Worm (Caenorhabditis elegans): ENCODE measurements around the gene math-16.

Gene math-16

DNA sequence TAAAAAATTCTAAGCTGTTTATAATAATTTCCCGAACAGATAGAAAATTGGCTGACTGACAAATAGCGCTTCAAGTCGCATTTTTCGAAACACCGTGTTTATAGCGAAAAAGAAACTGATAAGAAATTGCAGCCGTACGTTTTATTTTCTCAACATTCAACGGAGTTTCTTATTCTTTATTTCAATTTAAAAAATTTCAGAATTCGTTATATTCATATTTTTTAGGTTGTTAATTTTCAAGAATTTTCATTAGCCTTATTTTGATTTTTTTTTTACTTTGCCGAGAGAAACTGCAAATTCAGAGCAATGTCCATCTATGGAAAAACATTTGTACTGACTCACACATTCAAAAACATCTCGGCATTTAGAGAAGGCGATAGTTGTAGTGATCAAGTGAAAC, 19.4 kb upstream of the math-16 start, which contains the start of gene C46F9.6:
Gene C46F9.6 (plus strand): TSS at position 301 of the 400 bp plus-strand sequence.
- no peak for TF ChIP-seq tab-1 (GFP tag; IDR thresholded peaks at IDR 0.05)
- no peak for TF ChIP-seq med-1 (GFP tag; optimal IDR thresholded peaks at IDR 0.05; ENCODE audit: insufficient read depth)
- no peak for TF ChIP-seq ref-1 (GFP tag; conservative IDR thresholded peaks at IDR 0.05)
- TF ChIP-seq ztf-23 (GFP tag; IDR thresholded peaks at IDR 0.05): no peak
- no peak for TF ChIP-seq ztf-29 (GFP tag; IDR thresholded peaks at IDR 0.05)
- TF ChIP-seq cog-1 (tag; optimal IDR thresholded peaks at IDR 0.05): no peak
- no peak for TF ChIP-seq flt-1 (GFP tag; IDR thresholded peaks at IDR 0.05)
- TF ChIP-seq klf-2 (GFP tag; conservative IDR thresholded peaks at IDR 0.05): no peak
- no peak for TF ChIP-seq T22C8.4 (GFP tag; IDR thresholded peaks at IDR 0.05)

DNA sequence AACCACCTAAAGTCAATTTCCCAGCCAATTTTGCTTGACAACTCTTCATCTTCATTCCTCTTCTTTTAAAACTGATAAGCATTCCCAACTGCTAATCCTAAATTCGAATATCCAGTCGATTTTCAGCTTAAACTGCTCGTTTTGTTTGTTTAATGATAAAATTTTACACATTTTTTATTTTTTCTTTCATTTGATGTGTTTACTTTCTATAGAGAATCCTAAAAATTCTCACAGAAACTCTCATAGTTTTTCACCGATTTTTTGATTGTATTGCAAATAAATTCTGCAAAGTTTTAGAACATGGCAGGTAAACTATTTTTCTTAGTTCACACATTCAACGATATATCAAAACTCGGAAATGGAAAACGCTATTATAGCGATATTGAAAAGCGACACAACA, 17.2 kb upstream of the math-16 start, which contains the start of gene math-25:
Gene math-25 (plus strand): TSS at position 301 of the 400 bp plus-strand sequence.
- TF ChIP-seq ztf-29 (GFP tag; IDR thresholded peaks at IDR 0.05): no peak
- TF ChIP-seq ztf-23 (GFP tag; IDR thresholded peaks at IDR 0.05): no peak
- TF ChIP-seq cog-1 (tag; optimal IDR thresholded peaks at IDR 0.05): no peak
- no peak for TF ChIP-seq T22C8.4 (GFP tag; IDR thresholded peaks at IDR 0.05)
- TF ChIP-seq flt-1 (GFP tag; IDR thresholded peaks at IDR 0.05): no peak
- TF ChIP-seq tab-1 (GFP tag; IDR thresholded peaks at IDR 0.05): no peak
- TF ChIP-seq klf-2 (GFP tag; conservative IDR thresholded peaks at IDR 0.05): no peak
- TF ChIP-seq ref-1 (GFP tag; conservative IDR thresholded peaks at IDR 0.05): no peak
- TF ChIP-seq med-1 (GFP tag; optimal IDR thresholded peaks at IDR 0.05; ENCODE audit: insufficient read depth): no peak

ce11 chrII:1895278-1895677, 16.7 kb upstream of the math-16 start, which contains the start of gene C46F9.5:
C46F9.5 (plus strand) TSS chrII:1895578.
- TF ChIP-seq cog-1 (tag; optimal IDR thresholded peaks at IDR 0.05) (no peak), ztf-29 (GFP tag; IDR thresholded peaks at IDR 0.05) (no peak), med-1 (GFP tag; optimal IDR thresholded peaks at IDR 0.05; ENCODE audit: insufficient read depth) (no peak), T22C8.4 (GFP tag; IDR thresholded peaks at IDR 0.05) (no peak), flt-1 (GFP tag; IDR thresholded peaks at IDR 0.05) (no peak), ztf-23 (GFP tag; IDR thresholded peaks at IDR 0.05) (no peak), ref-1 (GFP tag; conservative IDR thresholded peaks at IDR 0.05) (no peak), klf-2 (GFP tag; conservative IDR thresholded peaks at IDR 0.05) (no peak), tab-1 (GFP tag; IDR thresholded peaks at IDR 0.05) (no peak)

DNA sequence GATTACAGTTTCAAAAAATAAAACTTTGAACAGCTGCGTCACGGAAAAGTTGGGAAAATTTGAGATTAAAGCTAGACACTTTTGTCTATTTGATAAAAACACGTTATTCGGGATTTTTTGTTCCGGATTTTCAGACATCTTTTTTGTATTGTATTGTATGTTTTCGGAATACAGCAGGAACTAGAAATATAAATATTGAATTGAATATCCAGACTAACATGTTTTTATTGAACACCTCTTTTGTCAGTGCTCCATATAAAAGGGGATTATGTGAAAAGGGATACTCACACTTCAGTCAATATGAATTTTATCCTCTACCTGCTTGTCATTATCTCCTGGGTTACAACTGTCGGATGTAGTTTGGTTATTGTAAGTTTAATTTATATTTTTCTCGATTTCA, 15.3 kb upstream of the math-16 start, which contains the start of gene C16C4.1:
Gene C16C4.1 (plus strand): TSS at position 301 of the 400 bp plus-strand sequence.
- TF ChIP-seq med-1 (GFP tag; optimal IDR thresholded peaks at IDR 0.05; ENCODE audit: insufficient read depth) (no peak), ztf-29 (GFP tag; IDR thresholded peaks at IDR 0.05) (no peak), cog-1 (tag; optimal IDR thresholded peaks at IDR 0.05) (no peak), ref-1 (GFP tag; conservative IDR thresholded peaks at IDR 0.05) (no peak), ztf-23 (GFP tag; IDR thresholded peaks at IDR 0.05) (no peak), flt-1 (GFP tag; IDR thresholded peaks at IDR 0.05) (no peak), T22C8.4 (GFP tag; IDR thresholded peaks at IDR 0.05) (no peak), klf-2 (GFP tag; conservative IDR thresholded peaks at IDR 0.05) (no peak), tab-1 (GFP tag; IDR thresholded peaks at IDR 0.05) (no peak)

ce11 chrII:1890682-1891081, 12.1 kb upstream of the math-16 start, which contains the start of gene math-9:
math-9 (minus strand) TSS chrII:1890782.
- TF ChIP-seq ztf-29 (GFP tag; IDR thresholded peaks at IDR 0.05): no peak
- TF ChIP-seq ztf-23 (GFP tag; IDR thresholded peaks at IDR 0.05): no peak
- no peak for TF ChIP-seq ref-1 (GFP tag; conservative IDR thresholded peaks at IDR 0.05)
- TF ChIP-seq cog-1 (tag; optimal IDR thresholded peaks at IDR 0.05): no peak
- TF ChIP-seq T22C8.4 (GFP tag; IDR thresholded peaks at IDR 0.05): no peak
- TF ChIP-seq flt-1 (GFP tag; IDR thresholded peaks at IDR 0.05): no peak
- no peak for TF ChIP-seq klf-2 (GFP tag; conservative IDR thresholded peaks at IDR 0.05)

DNA sequence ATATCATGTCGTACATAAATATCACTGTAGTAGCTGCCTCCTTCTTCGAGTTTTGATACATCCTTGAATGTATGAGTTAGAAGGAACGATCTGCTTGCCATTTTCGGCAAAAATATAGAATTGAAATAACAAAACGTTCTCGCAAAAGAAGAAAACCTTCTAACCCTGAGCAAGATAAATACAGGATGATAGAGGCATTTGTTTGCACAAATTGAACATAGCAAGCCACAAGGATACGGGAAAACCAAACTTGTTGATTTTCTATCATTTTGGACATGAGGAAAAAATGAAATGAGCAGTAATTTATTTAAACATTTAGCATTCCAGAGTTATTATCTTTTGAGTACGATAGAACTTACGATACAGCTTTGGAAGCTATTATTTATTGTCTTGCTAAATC, 10.5 kb upstream of the math-16 start, which contains the start of gene math-8:
Gene math-8 (minus strand): TSS at position 101 of the 400 bp plus-strand sequence.
- no peak for TF ChIP-seq ref-1 (GFP tag; conservative IDR thresholded peaks at IDR 0.05)
- TF ChIP-seq med-1 (GFP tag; optimal IDR thresholded peaks at IDR 0.05; ENCODE audit: insufficient read depth): no peak

- TF ChIP-seq T22C8.4 (GFP tag; IDR thresholded peaks at IDR 0.05) (no peak), ref-1 (GFP tag; conservative IDR thresholded peaks at IDR 0.05) (no peak), tab-1 (GFP tag; IDR thresholded peaks at IDR 0.05) (no peak), ztf-29 (GFP tag; IDR thresholded peaks at IDR 0.05) (no peak), med-1 (GFP tag; optimal IDR thresholded peaks at IDR 0.05; ENCODE audit: insufficient read depth) (no peak), flt-1 (GFP tag; IDR thresholded peaks at IDR 0.05) (no peak), klf-2 (GFP tag; conservative IDR thresholded peaks at IDR 0.05) (no peak), ztf-23 (GFP tag; IDR thresholded peaks at IDR 0.05) (no peak), cog-1 (tag; optimal IDR thresholded peaks at IDR 0.05) (no peak)
These were observed 7.8 kb upstream of the math-16 start, which contains the start of gene math-7 for ce11 chrII:1886379-1886778. math-7 (minus strand) TSS chrII:1886479.

DNA sequence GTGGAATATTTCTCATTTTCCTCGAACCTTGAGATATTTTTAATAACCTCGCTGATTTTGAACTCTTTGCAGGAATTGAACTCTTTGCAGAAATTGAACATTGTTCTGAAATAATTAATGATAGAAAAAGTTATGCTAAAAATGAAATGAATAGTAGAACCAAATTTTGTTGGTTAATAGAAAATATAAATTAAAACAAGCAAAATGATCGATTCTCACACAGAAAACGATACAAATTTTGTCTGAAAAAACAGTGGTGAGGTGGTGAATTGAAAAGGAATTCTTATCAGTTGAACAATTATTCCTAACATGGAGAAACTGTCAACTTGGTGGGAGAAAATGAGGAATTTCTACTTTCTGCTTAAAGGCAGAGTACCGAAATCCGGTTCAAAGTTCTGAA, 6.1 kb upstream of the math-16 start, which contains the start of gene math-6:
Gene math-6 (minus strand): TSS at position 101 of the 400 bp plus-strand sequence.
- TF ChIP-seq cog-1 (tag; optimal IDR thresholded peaks at IDR 0.05) (no peak), flt-1 (GFP tag; IDR thresholded peaks at IDR 0.05) (no peak), tab-1 (GFP tag; IDR thresholded peaks at IDR 0.05) (no peak)

DNA sequence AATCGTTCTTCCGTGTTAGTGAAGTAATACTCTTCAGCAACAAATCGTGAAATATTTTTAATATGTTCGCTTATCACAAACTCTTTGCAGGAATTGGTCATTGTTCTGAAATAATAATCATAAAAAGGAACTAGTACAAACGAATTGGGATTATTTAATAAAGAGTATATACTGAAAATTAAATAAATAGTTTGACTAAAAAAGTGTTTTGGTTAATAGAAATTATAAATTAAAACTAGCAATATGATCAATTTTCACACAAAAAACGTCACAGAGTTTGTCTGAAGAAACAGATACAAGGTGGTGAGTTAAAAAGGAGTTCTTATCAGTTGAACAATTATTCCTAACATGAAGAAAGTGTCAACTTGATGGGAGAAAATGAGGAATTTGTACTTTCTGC, 4.1 kb upstream of the math-16 start, which contains the start of gene math-5:
Gene math-5 (minus strand): TSS at position 101 of the 400 bp plus-strand sequence.
- TF ChIP-seq cog-1 (tag; optimal IDR thresholded peaks at IDR 0.05): no peak
- TF ChIP-seq ztf-23 (GFP tag; IDR thresholded peaks at IDR 0.05): no peak
- no peak for TF ChIP-seq ref-1 (GFP tag; conservative IDR thresholded peaks at IDR 0.05)
- no peak for TF ChIP-seq ztf-29 (GFP tag; IDR thresholded peaks at IDR 0.05)
- TF ChIP-seq T22C8.4 (GFP tag; IDR thresholded peaks at IDR 0.05): no peak
- no peak for TF ChIP-seq flt-1 (GFP tag; IDR thresholded peaks at IDR 0.05)
- no peak for TF ChIP-seq med-1 (GFP tag; optimal IDR thresholded peaks at IDR 0.05; ENCODE audit: insufficient read depth)
- TF ChIP-seq klf-2 (GFP tag; conservative IDR thresholded peaks at IDR 0.05): no peak
- TF ChIP-seq tab-1 (GFP tag; IDR thresholded peaks at IDR 0.05): no peak

DNA sequence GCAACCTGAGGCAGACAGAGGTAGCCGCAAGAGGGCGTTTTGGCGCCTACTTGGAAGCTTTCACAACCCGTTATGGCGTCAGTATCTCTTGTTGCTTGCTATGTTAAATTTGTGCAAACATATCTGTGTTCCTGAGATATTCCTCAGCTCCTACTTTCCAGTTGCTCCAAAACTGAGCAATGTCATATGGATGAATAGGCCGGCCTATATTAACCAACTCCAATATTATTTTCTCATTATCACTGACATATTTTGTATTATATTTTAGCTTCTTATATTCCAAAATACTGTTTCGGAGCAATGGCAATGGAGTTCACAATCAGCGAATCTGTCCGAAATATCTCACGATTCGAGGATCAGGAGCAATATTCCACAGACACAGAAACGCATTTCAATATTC, 2.9 kb downstream of the math-16 start, which contains the start of gene math-13:
Gene math-13 (plus strand): TSS at position 301 of the 400 bp plus-strand sequence.
- TF ChIP-seq flt-1 (GFP tag; IDR thresholded peaks at IDR 0.05) (no peak), T22C8.4 (GFP tag; IDR thresholded peaks at IDR 0.05) (no peak), ztf-23 (GFP tag; IDR thresholded peaks at IDR 0.05) (no peak), ztf-29 (GFP tag; IDR thresholded peaks at IDR 0.05) (no peak), ref-1 (GFP tag; conservative IDR thresholded peaks at IDR 0.05) (no peak), med-1 (GFP tag; optimal IDR thresholded peaks at IDR 0.05; ENCODE audit: insufficient read depth) (no peak), tab-1 (GFP tag; IDR thresholded peaks at IDR 0.05) (no peak), cog-1 (tag; optimal IDR thresholded peaks at IDR 0.05) (no peak), klf-2 (GFP tag; conservative IDR thresholded peaks at IDR 0.05) (no peak)

Data from whole organism, midembryonic.